Worm (Caenorhabditis elegans): ENCODE data around the gene oct-2.

- TF ChIP-seq nhr-179 (tag; optimal IDR thresholded peaks at IDR 0.05) (no peak), nhr-80 (tag; optimal IDR thresholded peaks at IDR 0.05) (no peak), nfyb-1 (GFP tag; IDR thresholded peaks at IDR 0.05) (no peak)
These were observed 39.7 kb downstream of the oct-2 start for ce11 chrX:11385916-11386315.
